Fruit fly (Drosophila melanogaster) Kc167 (cell line): ENCODE results near the gene Ctr1B.

Experiments used
- Myc ChIP-seq: fragments of >200 bp; optimal IDR thresholded peaks from 2 replicates; lab custom pipeline; 2017; ENCODE audit warnings: missing external identifiers
- Sin3A ChIP-seq: fragments of >200 bp; optimal IDR thresholded peaks from 2 replicates; lab custom pipeline; 2018; ENCODE audit warnings: missing external identifiers
- h ChIP-seq: fragments of >200 bp; optimal IDR thresholded peaks from 3 replicates; lab custom pipeline; 2018; ENCODE audit warnings: missing external identifiers
- insv ChIP-seq: fragments of >200 bp; optimal IDR thresholded peaks from 3 replicates; lab custom pipeline; 2018; ENCODE audit warnings: missing external identifiers
- psq ChIP-seq: fragments of >200 bp; optimal IDR thresholded peaks from 2 replicates; lab custom pipeline; 2017; ENCODE audit warnings: missing external identifiers
- ttk ChIP-seq: sonication (Bioruptor generic); optimal IDR thresholded peaks from 2 replicates; lab custom pipeline; 2017; ENCODE audit warnings: missing external identifiers

Gene Ctr1B

dm6 chr3R:8317215-8317614 is at the start of gene Ctr1B:
Gene Ctr1B (plus strand): TSS chr3R:8317612.
- TF ChIP-seq Sin3A (lab: Kevin White, UChicago): no peak
- no peak for TF ChIP-seq psq
- TF ChIP-seq ttk (lab: Kevin White, UChicago): no peak
- no peak for TF ChIP-seq h (lab: Kevin White, UChicago)
- no peak for TF ChIP-seq insv
- no peak for TF ChIP-seq Myc

dm6 chr3R:8269740-8270139 is 47.7 kb upstream of the Ctr1B start, which contains the start of gene CG9630:
Gene CG9630 (minus strand): TSS chr3R:8269896.
- TF ChIP-seq insv (no peak), Sin3A (lab: Kevin White, UChicago) (no peak), ttk (lab: Kevin White, UChicago) (no peak), psq (no peak), Myc (no peak), h (lab: Kevin White, UChicago) (no peak)

dm6 chr3R:8272573-8273165 is 44.7 kb upstream of the Ctr1B start:
- TF ChIP-seq insv (no peak), psq (no peak), h (lab: Kevin White, UChicago) (no peak), Myc (no peak), Sin3A (lab: Kevin White, UChicago) (no peak), ttk (lab: Kevin White, UChicago) (no peak)

- no peak for TF ChIP-seq ttk (lab: Kevin White, UChicago)
- no peak for TF ChIP-seq Myc
- no peak for TF ChIP-seq Sin3A (lab: Kevin White, UChicago)
Observed at dm6 chr3R:8275031-8275430, 42.4 kb upstream of the Ctr1B start.

dm6 chr3R:8277494-8278293 is 39.7 kb upstream of the Ctr1B start, which contains the start of gene ato:
Gene ato (plus strand): TSS chr3R:8278052.
- TF ChIP-seq insv (no peak), Sin3A (lab: Kevin White, UChicago) (no peak), h (lab: Kevin White, UChicago) (no peak)

- TF ChIP-seq h (lab: Kevin White, UChicago): no peak
- no peak for TF ChIP-seq ttk (lab: Kevin White, UChicago)
- TF ChIP-seq Myc: no peak
- TF ChIP-seq Sin3A (lab: Kevin White, UChicago): no peak
- TF ChIP-seq psq: no peak
- TF ChIP-seq insv: no peak
Observed at dm6 chr3R:8279970-8280369, 37.4 kb upstream of the Ctr1B start.

- TF ChIP-seq psq (no peak), insv (no peak), Sin3A (lab: Kevin White, UChicago) (no peak), ttk (lab: Kevin White, UChicago) (no peak), h (lab: Kevin White, UChicago) (no peak), Myc (no peak)
Observed at dm6 chr3R:8282727-8283126, 34.7 kb upstream of the Ctr1B start.

- TF ChIP-seq h (lab: Kevin White, UChicago): no peak
- TF ChIP-seq psq: no peak
- no peak for TF ChIP-seq ttk (lab: Kevin White, UChicago)
- no peak for TF ChIP-seq Sin3A (lab: Kevin White, UChicago)
- no peak for TF ChIP-seq Myc
- TF ChIP-seq insv: no peak
Observed at dm6 chr3R:8284234-8284633, 33.2 kb upstream of the Ctr1B start.

dm6 chr3R:8285727-8286344 is 31.6 kb upstream of the Ctr1B start:
- TF ChIP-seq ttk (lab: Kevin White, UChicago): no peak

- TF ChIP-seq psq (no peak), Sin3A (lab: Kevin White, UChicago) (no peak), insv (no peak), ttk (lab: Kevin White, UChicago) (no peak), h (lab: Kevin White, UChicago) (no peak), Myc (no peak)
Observed at dm6 chr3R:8287697-8288096, 29.7 kb upstream of the Ctr1B start, which contains the start of gene Nazo. Gene Nazo (plus strand): TSS chr3R:8287876.

- TF ChIP-seq Myc (no peak), Sin3A (lab: Kevin White, UChicago) (no peak), h (lab: Kevin White, UChicago) (no peak), ttk (lab: Kevin White, UChicago) (no peak), insv (no peak), psq (no peak)
Observed at dm6 chr3R:8288790-8289189, 28.6 kb upstream of the Ctr1B start.

- no peak for TF ChIP-seq psq
- TF ChIP-seq ttk (lab: Kevin White, UChicago): no peak
Observed at dm6 chr3R:8290478-8290877, 26.9 kb upstream of the Ctr1B start, which contains the start of gene CG11672. Gene CG11672 (minus strand): TSS chr3R:8290578.

- TF ChIP-seq h (lab: Kevin White, UChicago): no peak
- TF ChIP-seq Myc: no peak
- no peak for TF ChIP-seq Sin3A (lab: Kevin White, UChicago)
- no peak for TF ChIP-seq psq
- no peak for TF ChIP-seq insv
- no peak for TF ChIP-seq ttk (lab: Kevin White, UChicago)
Observed at dm6 chr3R:8290940-8291339, 26.5 kb upstream of the Ctr1B start, which contains the start of gene CG31464. Gene CG31464 (plus strand): TSS chr3R:8291240.
